Fruit fly (Drosophila melanogaster) whole organism, prepupa: ENCODE data around the gene Inx3.

ENCODE experiments used
- Blimp-1 ChIP-seq: fragments of 200-800 bp; sonication (Bioruptor generic); optimal IDR thresholded peaks from 3 replicates; lab custom pipeline; 2017; ENCODE audit warnings: missing biosample characterization, missing genetic modification characterization, mild to moderate bottlenecking, moderate library complexity, missing genetic modification reagents
- CG10631 ChIP-seq: fragments of 200-800 bp; sonication (Bioruptor generic); optimal IDR thresholded peaks from 2 replicates; lab custom pipeline; 2016; ENCODE audit warnings: missing biosample characterization, missing genetic modification characterization
- CG11294 ChIP-seq: fragments of 200-800 bp; sonication (Bioruptor generic); IDR thresholded peaks from 2 replicates; pipeline ENCODE4 v1.3.6; 2022; ENCODE audit warnings: missing biosample characterization, missing genetic modification characterization
- CG11762 ChIP-seq: fragments of 200-800 bp; sonication (Bioruptor generic); optimal IDR thresholded peaks from 3 replicates; lab custom pipeline; 2016; ENCODE audit warnings: missing biosample characterization, missing genetic modification characterization; ENCODE audit not compliant: insufficient read depth
- CG15336 ChIP-seq: fragments of 200-800 bp; sonication (Bioruptor generic); IDR thresholded peaks from 2 replicates; pipeline ENCODE4 v1.3.6; 2022; ENCODE audit warnings: missing biosample characterization, missing genetic modification characterization
- CG1621 ChIP-seq: fragments of 200-800 bp; sonication (Bioruptor generic); optimal IDR thresholded peaks from 3 replicates; lab custom pipeline; 2018; ENCODE audit warnings: missing biosample characterization, mild to moderate bottlenecking, missing genetic modification characterization
- CG16779 ChIP-seq: fragments of 200-800 bp; sonication (Bioruptor generic); optimal IDR thresholded peaks from 3 replicates; lab custom pipeline; 2017; ENCODE audit warnings: missing biosample characterization, mild to moderate bottlenecking, missing genetic modification characterization
- CG3032 ChIP-seq: fragments of 200-800 bp; optimal IDR thresholded peaks from 2 replicates; lab custom pipeline; 2019; ENCODE audit warnings: missing biosample characterization, mild to moderate bottlenecking, missing genetic modification characterization, moderate library complexity
- CG31627 ChIP-seq: fragments of 200-800 bp; sonication (Bioruptor generic); optimal IDR thresholded peaks from 3 replicates; lab custom pipeline; 2016; ENCODE audit warnings: missing biosample characterization, missing genetic modification characterization
- CG32006 ChIP-seq: fragments of 200-800 bp; sonication (Bioruptor generic); optimal IDR thresholded peaks from 3 replicates; lab custom pipeline; 2017; ENCODE audit warnings: missing biosample characterization, mild to moderate bottlenecking, missing genetic modification characterization
- CG3919 ChIP-seq: fragments of 200-800 bp; sonication (Bioruptor generic); optimal IDR thresholded peaks from 3 replicates; lab custom pipeline; 2016; ENCODE audit warnings: missing biosample characterization, missing genetic modification characterization
- CG4318 ChIP-seq: fragments of 200-800 bp; sonication (Bioruptor generic); optimal IDR thresholded peaks from 3 replicates; lab custom pipeline; 2017; ENCODE audit warnings: missing biosample characterization, mild to moderate bottlenecking, missing genetic modification characterization
- CG6163 ChIP-seq: fragments of 200-800 bp; sonication (Bioruptor generic); IDR thresholded peaks from 3 replicates; pipeline ENCODE4 v1.3.6; 2022; ENCODE audit warnings: missing biosample characterization, missing genetic modification characterization
- CG6276 ChIP-seq: fragments of 200-800 bp; sonication (Bioruptor generic); optimal IDR thresholded peaks from 2 replicates; lab custom pipeline; 2017; ENCODE audit warnings: missing biosample characterization, mild to moderate bottlenecking, missing genetic modification characterization
- CG6792 ChIP-seq: fragments of 200-800 bp; sonication (Bioruptor generic); optimal IDR thresholded peaks from 3 replicates; lab custom pipeline; 2016; ENCODE audit warnings: missing biosample characterization, missing genetic modification characterization
- CG6854 ChIP-seq: fragments of 200-800 bp; sonication (Bioruptor generic); optimal IDR thresholded peaks from 2 replicates; lab custom pipeline; 2017; ENCODE audit warnings: missing biosample characterization, mild to moderate bottlenecking, missing genetic modification characterization
- CG7368 ChIP-seq: fragments of 200-800 bp; sonication (Bioruptor generic); optimal IDR thresholded peaks from 3 replicates; lab custom pipeline; 2016; ENCODE audit warnings: missing biosample characterization, missing genetic modification characterization
- CG8119 ChIP-seq: fragments of 200-800 bp; sonication (Bioruptor generic); IDR thresholded peaks from 3 replicates; pipeline ENCODE4 v1.3.6; 2022; ENCODE audit warnings: missing biosample characterization, missing genetic modification characterization
- CG8319 ChIP-seq: fragments of 200-800 bp; sonication (Bioruptor generic); optimal IDR thresholded peaks from 3 replicates; lab custom pipeline; 2016; ENCODE audit warnings: missing biosample characterization, missing genetic modification characterization
- CG8632 ChIP-seq: fragments of 200-800 bp; sonication (Bioruptor generic); optimal IDR thresholded peaks from 3 replicates; lab custom pipeline; 2016; ENCODE audit warnings: missing biosample characterization, missing genetic modification characterization
- CG9139 ChIP-seq: fragments of 200-800 bp; sonication (Bioruptor generic); optimal IDR thresholded peaks from 3 replicates; lab custom pipeline; 2017; ENCODE audit warnings: missing biosample characterization, mild to moderate bottlenecking, missing genetic modification characterization
- Eip75B ChIP-seq: fragments of 200-800 bp; sonication (Bioruptor generic); optimal IDR thresholded peaks from 3 replicates; lab custom pipeline; 2016; ENCODE audit warnings: missing biosample characterization, missing genetic modification characterization
- Ets21C ChIP-seq: fragments of 200-800 bp; sonication (Bioruptor generic); optimal IDR thresholded peaks from 3 replicates; lab custom pipeline; 2016; ENCODE audit warnings: missing biosample characterization, missing genetic modification characterization
- Ets96B ChIP-seq: fragments of 200-800 bp; optimal IDR thresholded peaks from 2 replicates; lab custom pipeline; 2019; ENCODE audit warnings: missing biosample characterization, mild to moderate bottlenecking, missing genetic modification characterization, moderate library complexity
- Gug ChIP-seq: fragments of 200-800 bp; sonication (Bioruptor generic); IDR thresholded peaks from 2 replicates; pipeline ENCODE4 v1.3.6; 2022; ENCODE audit warnings: missing biosample characterization, missing genetic modification characterization
- Hr39 ChIP-seq: fragments of 200-800 bp; sonication (Bioruptor generic); optimal IDR thresholded peaks from 2 replicates; lab custom pipeline; 2016; ENCODE audit warnings: missing biosample characterization, missing genetic modification characterization
- Hr4 ChIP-seq: fragments of 200-800 bp; sonication (Bioruptor generic); optimal IDR thresholded peaks from 3 replicates; lab custom pipeline; 2016; ENCODE audit warnings: missing biosample characterization, missing genetic modification characterization
- Lpt ChIP-seq: fragments of 200-800 bp; sonication (Bioruptor generic); optimal IDR thresholded peaks from 3 replicates; lab custom pipeline; 2016; ENCODE audit warnings: missing biosample characterization, missing genetic modification characterization
- Met ChIP-seq: fragments of 200-800 bp; sonication (Bioruptor generic); optimal IDR thresholded peaks from 3 replicates; lab custom pipeline; 2016; ENCODE audit warnings: missing biosample characterization, missing genetic modification characterization
- Smox ChIP-seq: fragments of 200-800 bp; sonication (Bioruptor generic); optimal IDR thresholded peaks from 3 replicates; lab custom pipeline; 2016; ENCODE audit warnings: missing biosample characterization, missing genetic modification characterization
- Sox102F ChIP-seq: fragments of 200-800 bp; sonication (Bioruptor generic); optimal IDR thresholded peaks from 2 replicates; lab custom pipeline; 2016; ENCODE audit warnings: missing biosample characterization, mild to moderate bottlenecking, missing genetic modification characterization
- Sox14 ChIP-seq: fragments of 200-800 bp; sonication (Bioruptor generic); optimal IDR thresholded peaks from 3 replicates; lab custom pipeline; 2016; ENCODE audit warnings: missing biosample characterization, missing genetic modification characterization
- cyc ChIP-seq: fragments of 200-800 bp; sonication (Bioruptor generic); optimal IDR thresholded peaks from 3 replicates; lab custom pipeline; 2016; ENCODE audit warnings: missing biosample characterization, missing genetic modification characterization
- dac ChIP-seq: fragments of 200-800 bp; sonication (Bioruptor generic); optimal IDR thresholded peaks from 2 replicates; lab custom pipeline; 2017; ENCODE audit warnings: missing biosample characterization, mild to moderate bottlenecking, missing genetic modification characterization
- eg ChIP-seq: fragments of 200-800 bp; sonication (Bioruptor generic); IDR thresholded peaks from 3 replicates; pipeline ENCODE4 v1.3.6; 2022; ENCODE audit warnings: missing biosample characterization, missing genetic modification characterization
- esn ChIP-seq: fragments of 200-800 bp; sonication (Bioruptor generic); optimal IDR thresholded peaks from 2 replicates; lab custom pipeline; 2016; ENCODE audit warnings: missing biosample characterization, mild to moderate bottlenecking, missing genetic modification characterization, moderate library complexity
- fd59A ChIP-seq: fragments of 200-800 bp; sonication (Bioruptor generic); optimal IDR thresholded peaks from 2 replicates; lab custom pipeline; 2017; ENCODE audit warnings: missing biosample characterization, mild to moderate bottlenecking, missing genetic modification characterization, missing genetic modification reagents
- fd85E ChIP-seq: fragments of 200-800 bp; sonication (Bioruptor generic); optimal IDR thresholded peaks from 3 replicates; lab custom pipeline; 2016; ENCODE audit warnings: missing biosample characterization, missing genetic modification characterization
- fkh ChIP-seq: fragments of 200-800 bp; sonication (Bioruptor generic); optimal IDR thresholded peaks from 3 replicates; lab custom pipeline; 2017; ENCODE audit warnings: missing biosample characterization, mild to moderate bottlenecking, missing genetic modification characterization, moderate library complexity
- lz ChIP-seq: fragments of 200-800 bp; sonication (Bioruptor generic); optimal IDR thresholded peaks from 3 replicates; lab custom pipeline; 2016; ENCODE audit warnings: missing biosample characterization, missing genetic modification characterization
- net ChIP-seq: fragments of 200-800 bp; sonication (Bioruptor generic); optimal IDR thresholded peaks from 3 replicates; lab custom pipeline; 2016; ENCODE audit warnings: missing biosample characterization, missing genetic modification characterization
- pdm3 ChIP-seq: fragments of 200-800 bp; sonication (Bioruptor generic); optimal IDR thresholded peaks from 3 replicates; lab custom pipeline; 2016; ENCODE audit warnings: missing biosample characterization, missing genetic modification characterization
- salr ChIP-seq, 2 experiments: fragments of 200-800 bp; sonication (Bioruptor generic); optimal IDR thresholded peaks; 3 replicates each; lab custom pipeline; 2016 to 2018; ENCODE audit warnings: missing biosample characterization in 2 of 2, missing genetic modification characterization in 2 of 2, mild to moderate bottlenecking in 1 of 2
- spab ChIP-seq: fragments of 200-800 bp; sonication (Bioruptor generic); optimal IDR thresholded peaks from 2 replicates; lab custom pipeline; 2017; ENCODE audit warnings: missing biosample characterization, mild to moderate bottlenecking, missing genetic modification characterization, missing genetic modification reagents
- ss ChIP-seq, 2 experiments: fragments of 200-800 bp; sonication (Bioruptor generic); optimal IDR thresholded peaks; 2 replicates in 1 of 2; 3 replicates in 1 of 2; lab custom pipeline; 2017 to 2018; ENCODE audit warnings: mild to moderate bottlenecking in 2 of 2, missing biosample characterization in 2 of 2, missing genetic modification characterization in 2 of 2, moderate library complexity in 1 of 2
- svp ChIP-seq: fragments of 200-800 bp; sonication (Bioruptor generic); peaks from one replicate; lab custom pipeline; 2016; ENCODE audit warnings: missing biosample characterization, missing genetic modification characterization
- topi ChIP-seq: fragments of 200-800 bp; sonication (Bioruptor generic); optimal IDR thresholded peaks from 3 replicates; lab custom pipeline; 2016; ENCODE audit warnings: missing biosample characterization, missing genetic modification characterization
- vri ChIP-seq: fragments of 200-800 bp; sonication (Bioruptor generic); optimal IDR thresholded peaks from 3 replicates; lab custom pipeline; 2016; ENCODE audit warnings: missing biosample characterization, mild to moderate bottlenecking, missing genetic modification characterization

Gene Inx3

DNA sequence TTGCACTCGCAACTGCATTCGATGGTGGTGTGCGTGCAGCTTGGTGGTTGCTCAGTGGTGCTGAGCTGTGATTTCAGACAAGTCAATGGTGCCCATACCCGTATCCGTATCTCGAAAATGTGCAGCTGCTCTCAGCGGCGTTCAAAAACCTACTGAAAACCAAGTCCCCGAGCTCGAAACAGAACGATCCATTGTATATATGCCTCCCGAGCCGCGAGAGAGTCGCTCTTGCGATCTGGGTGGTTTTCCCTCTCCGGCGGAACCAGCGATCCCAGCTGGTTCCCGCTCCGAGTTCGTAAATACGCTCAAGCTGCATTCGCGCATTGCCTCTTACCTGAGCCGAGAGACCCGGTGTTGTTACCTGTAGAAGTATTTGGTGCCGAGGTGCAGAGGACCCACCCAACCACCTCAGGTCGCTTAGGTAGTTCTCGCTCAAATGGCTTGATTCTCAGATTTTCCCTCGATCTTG is at the start of gene Inx3 (continued):
- TF ChIP-seq CG6792 (GFP tag; lab: Kevin White, UChicago) = no peak
- no peak for TF ChIP-seq CG4318 (GFP tag; lab: Kevin White, UChicago)
- TF ChIP-seq CG6276 (GFP tag; lab: Kevin White, UChicago) = no peak
- TF ChIP-seq CG32006 (GFP tag; lab: Kevin White, UChicago) = no peak
- peak; percentile 40 for TF ChIP-seq CG16779 (tag; lab: Kevin White, UChicago)
- no peak for TF ChIP-seq Blimp-1 (GFP tag; lab: Kevin White, UChicago)
- peak; percentile 6 for TF ChIP-seq lz (GFP tag; lab: Kevin White, UChicago)
- TF ChIP-seq, all 60 proteins: peak for 23

DNA sequence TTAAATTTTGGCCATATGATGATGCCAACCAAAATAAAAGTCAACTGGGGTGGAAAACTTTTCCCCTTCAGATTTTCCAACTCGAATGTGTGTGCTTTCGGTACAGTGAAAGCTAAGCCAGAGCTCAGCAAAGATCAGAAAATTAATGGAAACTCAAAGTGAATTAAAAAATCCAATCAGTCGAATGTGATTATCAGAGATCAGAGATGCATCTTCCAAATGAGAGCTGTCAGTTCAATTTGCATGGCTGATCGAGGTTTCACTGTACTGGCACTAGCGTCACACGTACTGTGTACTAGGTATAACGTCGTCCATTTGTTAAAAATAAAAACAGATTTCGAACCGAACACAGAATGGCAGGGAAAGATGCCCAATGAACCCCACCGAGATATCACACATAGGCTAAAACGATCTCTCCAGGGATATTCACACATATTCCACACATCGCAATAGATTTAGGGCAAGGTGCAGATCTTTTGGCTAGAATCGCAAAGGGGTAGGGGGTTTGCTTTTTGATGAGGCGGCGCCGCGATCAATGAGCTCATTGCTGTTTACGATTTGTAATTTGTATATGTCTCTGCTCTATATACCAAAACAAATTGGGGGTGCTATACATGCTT is 45.6 kb upstream of the Inx3 start:
- no peak for TF ChIP-seq dac (GFP tag; lab: Kevin White, UChicago)
- TF ChIP-seq CG10631 = peak; percentile 50
- no peak for TF ChIP-seq CG11762
- peak; percentile 23 for TF ChIP-seq Ets21C (GFP tag; lab: Kevin White, UChicago)
- TF ChIP-seq CG3032 = no peak
- TF ChIP-seq esn = peak; percentile 34
- peak; percentile 46 for TF ChIP-seq pdm3 (GFP tag; lab: Kevin White, UChicago)
- peak; percentile 4 for TF ChIP-seq Eip75B
- TF ChIP-seq CG6163 = peak; percentile 81
- TF ChIP-seq Hr39 (GFP tag; lab: Kevin White, UChicago) = peak; percentile 57
- TF ChIP-seq CG1621 (tag; lab: Kevin White, UChicago) = no peak
- peak; percentile 41 for TF ChIP-seq Lpt (GFP tag; lab: Kevin White, UChicago)
- no peak for TF ChIP-seq Ets96B (tag; lab: Kevin White, UChicago)
- peak; percentile 63 for TF ChIP-seq CG32006 (GFP tag; lab: Kevin White, UChicago)
- no peak for TF ChIP-seq fkh
- no peak for TF ChIP-seq fd85E (GFP tag; lab: Kevin White, UChicago)
- no peak for TF ChIP-seq cyc
- TF ChIP-seq Hr4 (GFP tag; lab: Kevin White, UChicago) = peak; percentile 80
- TF ChIP-seq topi (GFP tag; lab: Kevin White, UChicago) = peak; percentile 29
- TF ChIP-seq Smox = no peak
- peak; percentile 84 for TF ChIP-seq eg (GFP tag; lab: Robert Waterston, UW)
- TF ChIP-seq salr (GFP tag; optimal IDR thresholded peaks at IDR 0.05; lab: Kevin White, UChicago) = peak in 1 of 2 experiments; percentile 27
- no peak for TF ChIP-seq CG7368 (GFP tag; lab: Kevin White, UChicago)
- TF ChIP-seq net (GFP tag; lab: Kevin White, UChicago) = peak; percentile 42
- peak; percentile 65 for TF ChIP-seq CG11294 (GFP tag; lab: Robert Waterston, UW)
- TF ChIP-seq CG9139 (GFP tag; lab: Kevin White, UChicago) = no peak
- no peak for TF ChIP-seq CG16779 (tag; lab: Kevin White, UChicago)
- TF ChIP-seq Gug (GFP tag; lab: Robert Waterston, UW) = peak; percentile 58; the same call in 1 of the 2 replicates
- peak; percentile 14 for TF ChIP-seq CG6792 (GFP tag; lab: Kevin White, UChicago)
- peak; percentile 34 for TF ChIP-seq lz (GFP tag; lab: Kevin White, UChicago)
- peak; percentile 26 for TF ChIP-seq CG3919 (GFP tag; lab: Kevin White, UChicago)
- no peak for TF ChIP-seq ss (GFP tag; optimal IDR thresholded peaks at IDR 0.05; lab: Kevin White, UChicago)
- TF ChIP-seq Sox14 = peak; percentile 43
- no peak for TF ChIP-seq Sox102F
- peak; percentile 66 for TF ChIP-seq CG8119 (GFP tag; lab: Robert Waterston, UW)
- TF ChIP-seq fd59A (GFP tag; lab: Kevin White, UChicago) = no peak
- TF ChIP-seq spab = no peak
- peak; percentile 50 for TF ChIP-seq CG31627 (GFP tag; lab: Kevin White, UChicago)
- no peak for TF ChIP-seq CG6854 (GFP tag; lab: Kevin White, UChicago)
- TF ChIP-seq CG8632 (GFP tag; lab: Kevin White, UChicago) = no peak
- peak; percentile 67 for TF ChIP-seq CG15336 (GFP tag; lab: Robert Waterston, UW)
- no peak for TF ChIP-seq CG8319 (GFP tag; lab: Kevin White, UChicago)
- TF ChIP-seq vri (GFP tag; lab: Kevin White, UChicago) = no peak
- peak; percentile 64 for TF ChIP-seq svp
- TF ChIP-seq Met = peak; percentile 38
